Fruit fly (Drosophila melanogaster) whole organism, prepupa: ENCODE measurements around the gene Ogdh.

ENCODE experiments used
- Blimp-1 ChIP-seq: fragments of 200-800 bp; sonication (Bioruptor generic); optimal IDR thresholded peaks from 3 replicates; lab custom pipeline; 2017; ENCODE audit warnings: missing biosample characterization, missing genetic modification characterization, mild to moderate bottlenecking, moderate library complexity, missing genetic modification reagents
- CG10631 ChIP-seq: fragments of 200-800 bp; sonication (Bioruptor generic); optimal IDR thresholded peaks from 2 replicates; lab custom pipeline; 2016; ENCODE audit warnings: missing biosample characterization, missing genetic modification characterization
- CG10669 ChIP-seq: fragments of 200-800 bp; sonication (Bioruptor generic); optimal IDR thresholded peaks from 3 replicates; lab custom pipeline; 2018; ENCODE audit warnings: missing biosample characterization, mild to moderate bottlenecking, missing genetic modification characterization, moderate library complexity
- CG11294 ChIP-seq: fragments of 200-800 bp; sonication (Bioruptor generic); IDR thresholded peaks from 2 replicates; pipeline ENCODE4 v1.3.6; 2022; ENCODE audit warnings: missing biosample characterization, missing genetic modification characterization
- CG11762 ChIP-seq: fragments of 200-800 bp; sonication (Bioruptor generic); optimal IDR thresholded peaks from 3 replicates; lab custom pipeline; 2016; ENCODE audit warnings: missing biosample characterization, missing genetic modification characterization; ENCODE audit not compliant: insufficient read depth
- CG1621 ChIP-seq: fragments of 200-800 bp; sonication (Bioruptor generic); optimal IDR thresholded peaks from 3 replicates; lab custom pipeline; 2018; ENCODE audit warnings: missing biosample characterization, mild to moderate bottlenecking, missing genetic modification characterization
- CG3032 ChIP-seq: fragments of 200-800 bp; optimal IDR thresholded peaks from 2 replicates; lab custom pipeline; 2019; ENCODE audit warnings: missing biosample characterization, mild to moderate bottlenecking, missing genetic modification characterization, moderate library complexity
- CG31627 ChIP-seq: fragments of 200-800 bp; sonication (Bioruptor generic); optimal IDR thresholded peaks from 3 replicates; lab custom pipeline; 2016; ENCODE audit warnings: missing biosample characterization, missing genetic modification characterization
- CG32006 ChIP-seq: fragments of 200-800 bp; sonication (Bioruptor generic); optimal IDR thresholded peaks from 3 replicates; lab custom pipeline; 2017; ENCODE audit warnings: missing biosample characterization, mild to moderate bottlenecking, missing genetic modification characterization
- CG34406 ChIP-seq: fragments of 200-800 bp; sonication (Bioruptor generic); optimal IDR thresholded peaks from 3 replicates; lab custom pipeline; 2016; ENCODE audit warnings: missing biosample characterization, missing genetic modification characterization
- CG3919 ChIP-seq: fragments of 200-800 bp; sonication (Bioruptor generic); optimal IDR thresholded peaks from 3 replicates; lab custom pipeline; 2016; ENCODE audit warnings: missing biosample characterization, missing genetic modification characterization
- CG6163 ChIP-seq: fragments of 200-800 bp; sonication (Bioruptor generic); IDR thresholded peaks from 3 replicates; pipeline ENCODE4 v1.3.6; 2022; ENCODE audit warnings: missing biosample characterization, missing genetic modification characterization
- CG6792 ChIP-seq: fragments of 200-800 bp; sonication (Bioruptor generic); optimal IDR thresholded peaks from 3 replicates; lab custom pipeline; 2016; ENCODE audit warnings: missing biosample characterization, missing genetic modification characterization
- CG6808 ChIP-seq: fragments of 200-800 bp; sonication (Bioruptor generic); optimal IDR thresholded peaks from 3 replicates; lab custom pipeline; 2017; ENCODE audit warnings: missing biosample characterization, missing genetic modification characterization, mild to moderate bottlenecking, moderate library complexity, missing genetic modification reagents
- CG7368 ChIP-seq: fragments of 200-800 bp; sonication (Bioruptor generic); optimal IDR thresholded peaks from 3 replicates; lab custom pipeline; 2016; ENCODE audit warnings: missing biosample characterization, missing genetic modification characterization
- CG8119 ChIP-seq: fragments of 200-800 bp; sonication (Bioruptor generic); IDR thresholded peaks from 3 replicates; pipeline ENCODE4 v1.3.6; 2022; ENCODE audit warnings: missing biosample characterization, missing genetic modification characterization
- CG8632 ChIP-seq: fragments of 200-800 bp; sonication (Bioruptor generic); optimal IDR thresholded peaks from 3 replicates; lab custom pipeline; 2016; ENCODE audit warnings: missing biosample characterization, missing genetic modification characterization
- Eip75B ChIP-seq: fragments of 200-800 bp; sonication (Bioruptor generic); optimal IDR thresholded peaks from 3 replicates; lab custom pipeline; 2016; ENCODE audit warnings: missing biosample characterization, missing genetic modification characterization
- Eip78C ChIP-seq: fragments of 200-800 bp; sonication (Bioruptor generic); peaks from one replicate; lab custom pipeline; 2016; ENCODE audit warnings: missing biosample characterization, missing genetic modification characterization
- Eip93F ChIP-seq: fragments of 200-800 bp; sonication (Bioruptor generic); optimal IDR thresholded peaks from 2 replicates; lab custom pipeline; 2016; ENCODE audit warnings: missing biosample characterization, mild to moderate bottlenecking, missing genetic modification characterization
- Ets21C ChIP-seq: fragments of 200-800 bp; sonication (Bioruptor generic); optimal IDR thresholded peaks from 3 replicates; lab custom pipeline; 2016; ENCODE audit warnings: missing biosample characterization, missing genetic modification characterization
- Ets96B ChIP-seq: fragments of 200-800 bp; optimal IDR thresholded peaks from 2 replicates; lab custom pipeline; 2019; ENCODE audit warnings: missing biosample characterization, mild to moderate bottlenecking, missing genetic modification characterization, moderate library complexity
- Gug ChIP-seq: fragments of 200-800 bp; sonication (Bioruptor generic); IDR thresholded peaks from 2 replicates; pipeline ENCODE4 v1.3.6; 2022; ENCODE audit warnings: missing biosample characterization, missing genetic modification characterization
- Hr38 ChIP-seq: sonication (Bioruptor generic); optimal IDR thresholded peaks from 2 replicates; lab custom pipeline; 2016; ENCODE audit warnings: missing biosample characterization, missing genetic modification characterization
- Hr39 ChIP-seq: fragments of 200-800 bp; sonication (Bioruptor generic); optimal IDR thresholded peaks from 2 replicates; lab custom pipeline; 2016; ENCODE audit warnings: missing biosample characterization, missing genetic modification characterization
- Hr4 ChIP-seq: fragments of 200-800 bp; sonication (Bioruptor generic); optimal IDR thresholded peaks from 3 replicates; lab custom pipeline; 2016; ENCODE audit warnings: missing biosample characterization, missing genetic modification characterization
- Lpt ChIP-seq: fragments of 200-800 bp; sonication (Bioruptor generic); optimal IDR thresholded peaks from 3 replicates; lab custom pipeline; 2016; ENCODE audit warnings: missing biosample characterization, missing genetic modification characterization
- Met ChIP-seq: fragments of 200-800 bp; sonication (Bioruptor generic); optimal IDR thresholded peaks from 3 replicates; lab custom pipeline; 2016; ENCODE audit warnings: missing biosample characterization, missing genetic modification characterization
- OdsH ChIP-seq: fragments of 200-800 bp; sonication (Bioruptor generic); optimal IDR thresholded peaks from 3 replicates; lab custom pipeline; 2016; ENCODE audit warnings: missing biosample characterization, missing genetic modification characterization
- Sox102F ChIP-seq: fragments of 200-800 bp; sonication (Bioruptor generic); optimal IDR thresholded peaks from 2 replicates; lab custom pipeline; 2016; ENCODE audit warnings: missing biosample characterization, mild to moderate bottlenecking, missing genetic modification characterization
- Sox14 ChIP-seq: fragments of 200-800 bp; sonication (Bioruptor generic); optimal IDR thresholded peaks from 3 replicates; lab custom pipeline; 2016; ENCODE audit warnings: missing biosample characterization, missing genetic modification characterization
- cyc ChIP-seq: fragments of 200-800 bp; sonication (Bioruptor generic); optimal IDR thresholded peaks from 3 replicates; lab custom pipeline; 2016; ENCODE audit warnings: missing biosample characterization, missing genetic modification characterization
- dac ChIP-seq: fragments of 200-800 bp; sonication (Bioruptor generic); optimal IDR thresholded peaks from 2 replicates; lab custom pipeline; 2017; ENCODE audit warnings: missing biosample characterization, mild to moderate bottlenecking, missing genetic modification characterization
- esn ChIP-seq: fragments of 200-800 bp; sonication (Bioruptor generic); optimal IDR thresholded peaks from 2 replicates; lab custom pipeline; 2016; ENCODE audit warnings: missing biosample characterization, mild to moderate bottlenecking, missing genetic modification characterization, moderate library complexity
- fd59A ChIP-seq: fragments of 200-800 bp; sonication (Bioruptor generic); optimal IDR thresholded peaks from 2 replicates; lab custom pipeline; 2017; ENCODE audit warnings: missing biosample characterization, mild to moderate bottlenecking, missing genetic modification characterization, missing genetic modification reagents
- fd85E ChIP-seq: fragments of 200-800 bp; sonication (Bioruptor generic); optimal IDR thresholded peaks from 3 replicates; lab custom pipeline; 2016; ENCODE audit warnings: missing biosample characterization, missing genetic modification characterization
- fkh ChIP-seq: fragments of 200-800 bp; sonication (Bioruptor generic); optimal IDR thresholded peaks from 3 replicates; lab custom pipeline; 2017; ENCODE audit warnings: missing biosample characterization, mild to moderate bottlenecking, missing genetic modification characterization, moderate library complexity
- lz ChIP-seq: fragments of 200-800 bp; sonication (Bioruptor generic); optimal IDR thresholded peaks from 3 replicates; lab custom pipeline; 2016; ENCODE audit warnings: missing biosample characterization, missing genetic modification characterization
- net ChIP-seq: fragments of 200-800 bp; sonication (Bioruptor generic); optimal IDR thresholded peaks from 3 replicates; lab custom pipeline; 2016; ENCODE audit warnings: missing biosample characterization, missing genetic modification characterization
- salr ChIP-seq, 2 experiments: fragments of 200-800 bp; sonication (Bioruptor generic); optimal IDR thresholded peaks; 3 replicates each; lab custom pipeline; 2016 to 2018; ENCODE audit warnings: missing biosample characterization in 2 of 2, missing genetic modification characterization in 2 of 2, mild to moderate bottlenecking in 1 of 2
- spab ChIP-seq: fragments of 200-800 bp; sonication (Bioruptor generic); optimal IDR thresholded peaks from 2 replicates; lab custom pipeline; 2017; ENCODE audit warnings: missing biosample characterization, mild to moderate bottlenecking, missing genetic modification characterization, missing genetic modification reagents
- svp ChIP-seq: fragments of 200-800 bp; sonication (Bioruptor generic); peaks from one replicate; lab custom pipeline; 2016; ENCODE audit warnings: missing biosample characterization, missing genetic modification characterization
- topi ChIP-seq: fragments of 200-800 bp; sonication (Bioruptor generic); optimal IDR thresholded peaks from 3 replicates; lab custom pipeline; 2016; ENCODE audit warnings: missing biosample characterization, missing genetic modification characterization
- vri ChIP-seq: fragments of 200-800 bp; sonication (Bioruptor generic); optimal IDR thresholded peaks from 3 replicates; lab custom pipeline; 2016; ENCODE audit warnings: missing biosample characterization, mild to moderate bottlenecking, missing genetic modification characterization

Ogdh gene

DNA sequence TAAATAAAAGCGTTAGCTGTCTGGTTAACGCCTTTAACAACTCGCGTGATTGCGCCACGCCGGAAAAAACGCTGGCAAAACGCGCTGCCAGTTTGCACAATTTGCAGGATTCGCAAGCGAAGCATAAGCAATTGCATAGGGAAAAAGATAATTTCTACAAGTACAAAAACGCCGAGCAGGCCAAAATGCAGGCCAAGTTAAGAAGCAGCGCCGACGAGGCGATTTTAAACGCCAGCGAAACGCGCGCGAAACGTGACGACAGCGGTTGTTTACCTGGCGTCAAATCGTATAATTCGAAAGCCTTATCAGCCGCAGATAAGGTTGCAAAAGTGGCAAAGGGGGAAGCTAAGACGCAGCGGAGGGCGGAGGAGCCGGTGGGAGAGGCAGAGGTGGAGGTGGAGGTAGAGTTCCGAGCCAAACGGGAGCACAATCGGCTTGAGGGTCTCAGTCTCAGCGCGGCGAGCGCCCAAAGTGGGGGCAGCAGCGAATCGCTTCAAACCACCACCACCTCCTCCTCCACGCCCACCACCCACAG, 26.6 kb downstream of the Ogdh start:
- TF ChIP-seq CG31627 (GFP tag; lab: Kevin White, UChicago) (no peak), CG32006 (GFP tag; lab: Kevin White, UChicago) (no peak), esn (GFP tag; lab: Kevin White, UChicago) (no peak), CG6808 (no peak), Ets21C (GFP tag; lab: Kevin White, UChicago) (no peak), Eip93F (GFP tag; lab: Kevin White, UChicago) (peak; percentile 70), fkh (GFP tag; lab: Kevin White, UChicago) (peak; percentile 85), Met (no peak), Sox102F (no peak), topi (GFP tag; lab: Kevin White, UChicago) (no peak), Hr39 (GFP tag; lab: Kevin White, UChicago) (no peak), Eip78C (GFP tag; lab: Kevin White, UChicago) (peak; percentile 43), CG10669 (no peak), salr (GFP tag; optimal IDR thresholded peaks at IDR 0.05; lab: Kevin White, UChicago) (no peak), svp (GFP tag; lab: Kevin White, UChicago) (peak; percentile 74), CG8632 (GFP tag; lab: Kevin White, UChicago) (no peak), fd85E (GFP tag; lab: Kevin White, UChicago) (no peak), CG7368 (GFP tag; lab: Kevin White, UChicago) (no peak), fd59A (GFP tag; lab: Kevin White, UChicago) (no peak), CG6792 (no peak), Hr38 (GFP tag; lab: Kevin White, UChicago) (no peak), net (no peak), Ets96B (tag; lab: Kevin White, UChicago) (no peak), Eip75B (no peak), CG10631 (GFP tag; lab: Kevin White, UChicago) (no peak), CG3032 (tag; lab: Kevin White, UChicago) (no peak), lz (GFP tag; lab: Kevin White, UChicago) (no peak), vri (GFP tag; lab: Kevin White, UChicago) (peak; percentile 90), Hr4 (GFP tag; lab: Kevin White, UChicago) (no peak), Sox14 (GFP tag; lab: Kevin White, UChicago) (peak; percentile 37), CG3919 (GFP tag; lab: Kevin White, UChicago) (no peak), CG34406 (no peak), cyc (GFP tag; lab: Kevin White, UChicago) (no peak), Gug (GFP tag; lab: Robert Waterston, UW) (no peak), CG8119 (GFP tag; lab: Robert Waterston, UW) (no peak), OdsH (GFP tag; lab: Kevin White, UChicago) (no peak), Lpt (GFP tag; lab: Kevin White, UChicago) (no peak), CG1621 (tag; lab: Kevin White, UChicago) (no peak), dac (GFP tag; lab: Kevin White, UChicago) (no peak), CG6163 (0 out of 3 replicates have a peak, but pooled peaks have one; percentile 14), Blimp-1 (GFP tag; lab: Kevin White, UChicago) (no peak), CG11294 (GFP tag; lab: Robert Waterston, UW) (no peak), CG11762 (no peak), spab (GFP tag; lab: Kevin White, UChicago) (no peak)
